Worm (Caenorhabditis elegans) whole organism, L1 larva: ENCODE results near the gene fbxa-166.

ENCODE experiments used
- ama-1 ChIP-seq: fragments of 150-350 bp; optimal IDR thresholded peaks from 2 replicates; lab custom pipeline; 2014
- dsc-1 ChIP-seq: sonication (generic microtip); optimal IDR thresholded peaks from 2 replicates; lab custom pipeline; 2016; ENCODE audit warnings: mild to moderate bottlenecking, missing genetic modification characterization, missing compliant biosample characterization
- egl-27 ChIP-seq, 2 experiments: fragments of 150-350 bp in 1 of 2; sonication (generic microtip); optimal IDR thresholded peaks; 3 replicates each; lab custom pipeline; 2017 to 2018; ENCODE audit warnings: missing biosample characterization in 2 of 2, missing genetic modification characterization in 2 of 2, missing genetic modification reagents in 2 of 2
- elt-3 ChIP-seq, 6 experiments: fragments of 150-350 bp in 1 of 6; sonication (generic microtip); optimal IDR thresholded peaks; 2 replicates each; lab custom pipeline; 2017 to 2018; ENCODE audit warnings: missing biosample characterization in 6 of 6, missing genetic modification characterization in 6 of 6, inconsistent platforms in 1 of 6
- hlh-17 ChIP-seq: fragments of 200-800 bp; sonication (Bioruptor generic); optimal IDR thresholded peaks from 2 replicates; lab custom pipeline; 2018; ENCODE audit warnings: missing genetic modification characterization, mild to moderate bottlenecking, missing compliant biosample characterization, moderate library complexity, borderline replicate concordance
- mep-1 ChIP-seq: fragments of 150-350 bp; optimal IDR thresholded peaks from 2 replicates; lab custom pipeline; 2014; ENCODE audit warnings: missing biosample characterization, missing genetic modification characterization
- nhr-77 ChIP-seq: fragments of 150-350 bp; optimal IDR thresholded peaks from 2 replicates; lab custom pipeline; 2014; ENCODE audit warnings: missing biosample characterization, missing genetic modification characterization
- skn-1 ChIP-seq: fragments of 150-350 bp; optimal IDR thresholded peaks from 2 replicates; lab custom pipeline; 2014; ENCODE audit warnings: missing biosample characterization, missing genetic modification characterization
- sptf-1 ChIP-seq: fragments of 150-350 bp; optimal IDR thresholded peaks from 2 replicates; lab custom pipeline; 2014; ENCODE audit warnings: missing biosample characterization, missing genetic modification characterization
- tbx-2 ChIP-seq: sonication (generic microtip); optimal IDR thresholded peaks from 2 replicates; lab custom pipeline; 2016; ENCODE audit warnings: missing genetic modification characterization, missing compliant biosample characterization
- unc-30 ChIP-seq: sonication (generic microtip); optimal IDR thresholded peaks from 2 replicates; lab custom pipeline; 2017; ENCODE audit warnings: missing biosample characterization, missing genetic modification characterization
- unc-62 ChIP-seq: fragments of 150-350 bp; optimal IDR thresholded peaks from 2 replicates; lab custom pipeline; 2014; ENCODE audit warnings: missing biosample characterization, missing genetic modification reagents, missing genetic modification characterization
- ztf-11 ChIP-seq, 2 experiments: sonication (generic microtip); optimal IDR thresholded peaks; 2 replicates each; lab custom pipeline; 2016 to 2017; ENCODE audit warnings: missing genetic modification characterization in 2 of 2, missing biosample characterization in 1 of 2, missing compliant biosample characterization in 1 of 2

ce11 chrII:1567646-1568045 is 51.2 kb downstream of the fbxa-166 start, which contains the start of gene K05F6.8:
- no peak for TF ChIP-seq mep-1
- no peak for TF ChIP-seq hlh-17 (GFP tag; lab: Kevin White, UChicago)
- no peak for TF ChIP-seq nhr-77
- no peak for TF ChIP-seq ztf-11 (tag; optimal IDR thresholded peaks at IDR 0.05; lab: Kevin White, UChicago)
- TF ChIP-seq sptf-1 (tag; lab: Kevin White, UChicago) = no peak
- no peak for TF ChIP-seq ama-1 (lab: Kevin White, UChicago)
- no peak for TF ChIP-seq egl-27 (tag; optimal IDR thresholded peaks at IDR 0.05; lab: Kevin White, UChicago)
- no peak for TF ChIP-seq unc-62 (GFP tag; lab: Kevin White, UChicago)
- TF ChIP-seq skn-1 = no peak
- TF ChIP-seq dsc-1 = no peak
- no peak for TF ChIP-seq elt-3 (tag; optimal IDR thresholded peaks at IDR 0.05; lab: Kevin White, UChicago)
- no peak for TF ChIP-seq unc-30
- TF ChIP-seq tbx-2 = no peak
